Worm (Caenorhabditis elegans) whole organism, late embryonic: Measurements from ENCODE around the gene Y71H2AM.12.

ENCODE experiments used
- C38D4.7 ChIP-seq: fragments of 200-800 bp; sonication (Bioruptor generic); optimal IDR thresholded peaks from 2 replicates; lab custom pipeline; 2018; ENCODE audit warnings: mild to moderate bottlenecking, missing genetic modification characterization, moderate library complexity, missing compliant biosample characterization
- F13H6.1 ChIP-seq: sonication (generic microtip); optimal IDR thresholded peaks from 2 replicates; lab custom pipeline; 2016; ENCODE audit warnings: missing genetic modification characterization, missing compliant biosample characterization
- dmd-4 ChIP-seq: sonication (generic microtip); optimal IDR thresholded peaks from 2 replicates; lab custom pipeline; 2016; ENCODE audit warnings: borderline replicate concordance, missing genetic modification characterization, missing compliant biosample characterization
- elt-2 ChIP-seq: sonication (generic microtip); optimal IDR thresholded peaks from 2 replicates; lab custom pipeline; 2016; ENCODE audit warnings: missing genetic modification reagents, missing genetic modification characterization, missing compliant biosample characterization
- eyg-1 ChIP-seq: sonication (generic microtip); optimal IDR thresholded peaks from 2 replicates; lab custom pipeline; 2016; ENCODE audit warnings: missing genotype, missing genetic modification characterization, missing compliant biosample characterization
- gmeb-2 ChIP-seq: sonication (generic microtip); optimal IDR thresholded peaks from 2 replicates; lab custom pipeline; 2016; ENCODE audit warnings: missing genetic modification characterization, inconsistent platforms, missing compliant biosample characterization
- nfya-1 ChIP-seq: sonication (generic microtip); optimal IDR thresholded peaks from 2 replicates; lab custom pipeline; 2017; ENCODE audit warnings: missing genetic modification characterization, mild to moderate bottlenecking, missing compliant biosample characterization, antibody characterized with exemption, moderate library complexity
- nhr-232 ChIP-seq: sonication (generic microtip); optimal IDR thresholded peaks from 2 replicates; lab custom pipeline; 2016; ENCODE audit warnings: missing genetic modification characterization, missing compliant biosample characterization
- odd-2 ChIP-seq: sonication (generic microtip); optimal IDR thresholded peaks from 2 replicates; lab custom pipeline; 2017; ENCODE audit warnings: antibody characterized with exemption, mild to moderate bottlenecking, missing genetic modification characterization, missing compliant biosample characterization
- unc-42 ChIP-seq: sonication (generic microtip); optimal IDR thresholded peaks from 2 replicates; lab custom pipeline; 2016; ENCODE audit warnings: missing genotype, missing genetic modification characterization, missing compliant biosample characterization
- ztf-16 ChIP-seq: sonication (generic microtip); optimal IDR thresholded peaks from 2 replicates; lab custom pipeline; 2017; ENCODE audit warnings: missing genetic modification characterization, missing compliant biosample characterization

Gene Y71H2AM.12

ce11 chrIII:2681559-2681958 is 52.3 kb downstream of the Y71H2AM.12 start:
- TF ChIP-seq gmeb-2 (no peak), eyg-1 (tag; lab: Kevin White, UChicago) (no peak), nfya-1 (tag; lab: Kevin White, UChicago) (no peak), dmd-4 (tag; lab: Kevin White, UChicago) (no peak), odd-2 (no peak), C38D4.7 (GFP tag; lab: Kevin White, UChicago) (no peak), F13H6.1 (no peak), nhr-232 (tag; lab: Kevin White, UChicago) (no peak), unc-42 (tag; lab: Kevin White, UChicago) (no peak), elt-2 (tag; lab: Kevin White, UChicago) (no peak), ztf-16 (tag; lab: Kevin White, UChicago) (no peak)
